Worm (Caenorhabditis elegans) whole organism, young adult: Measurements from ENCODE around the gene srg-41.

ENCODE experiments used
- aptf-3 ChIP-seq: fragments of 200-800 bp; sonication (Bioruptor generic); IDR thresholded peaks from 2 replicates; pipeline ENCODE4 v1.3.6; 2022; ENCODE audit warnings: missing genetic modification characterization, missing compliant biosample characterization
- egl-18 ChIP-seq: fragments of 200-800 bp; sonication (Bioruptor generic); IDR thresholded peaks from 2 replicates; pipeline ENCODE4 v1.3.6; 2022; ENCODE audit warnings: missing genetic modification reagents, missing genetic modification characterization, missing compliant biosample characterization
- lsl-1 ChIP-seq: fragments of 200-800 bp; sonication (Bioruptor generic); optimal IDR thresholded peaks from 2 replicates; lab custom pipeline; 2018; ENCODE audit warnings: mild to moderate bottlenecking, missing genetic modification characterization, moderate library complexity, missing compliant biosample characterization
- madf-8 ChIP-seq: fragments of 200-800 bp; sonication (Bioruptor generic); conservative IDR thresholded peaks from 2 replicates; pipeline ENCODE4 v1.3.6; 2022; ENCODE audit warnings: missing genetic modification reagents, missing genetic modification characterization, missing compliant biosample characterization
- sea-2 ChIP-seq: fragments of 200-800 bp; sonication (Bioruptor generic); IDR thresholded peaks from 2 replicates; pipeline ENCODE4 v1.3.6; 2022; ENCODE audit warnings: missing genetic modification characterization, missing compliant biosample characterization
- unc-130 ChIP-seq: sonication (generic microtip); optimal IDR thresholded peaks from 2 replicates; lab custom pipeline; 2016; ENCODE audit warnings: missing genetic modification reagents, missing genetic modification characterization, missing compliant biosample characterization

- no peak for TF ChIP-seq unc-130 (GFP tag; lab: Kevin White, UChicago)
- no peak for TF ChIP-seq lsl-1 (GFP tag; lab: Kevin White, UChicago)
- TF ChIP-seq madf-8 (GFP tag; lab: Robert Waterston, UW) = no peak
- no peak for TF ChIP-seq aptf-3
- no peak for TF ChIP-seq sea-2 (GFP tag; lab: Robert Waterston, UW)
- no peak for TF ChIP-seq egl-18 (GFP tag; lab: Robert Waterston, UW)
Observed at ce11 chrV:11127197-11127596, 34.5 kb downstream of the srg-41 start, which contains the start of gene jmjd-5.
